Worm (Caenorhabditis elegans) whole organism, young adult: ENCODE measurements around the gene ZC477.2.

Experiments used
- Y67H2A.10 ChIP-seq: fragments of 200-800 bp; sonication (Bioruptor generic); conservative IDR thresholded peaks from 2 replicates; pipeline ENCODE4 v1.3.6; 2022; ENCODE audit warnings: missing genetic modification reagents, missing genetic modification characterization, missing compliant biosample characterization
- ama-1 ChIP-seq, 3 experiments: fragments of 150-350 bp in 1 of 3; sonication (generic microtip) in 2 of 3; optimal IDR thresholded peaks; 2 replicates each; lab custom pipeline; 2014 to 2018; ENCODE audit warnings: missing biosample characterization in 2 of 3, missing genetic modification characterization in 2 of 3, missing genetic modification reagents in 2 of 3
- chd-7 ChIP-seq: sonication (generic microtip); optimal IDR thresholded peaks from 2 replicates; lab custom pipeline; 2016; ENCODE audit warnings: mild to moderate bottlenecking, missing genetic modification characterization, moderate library complexity, missing compliant biosample characterization
- pbrm-1 ChIP-seq: fragments of 200-800 bp; sonication (Bioruptor generic); IDR thresholded peaks from 2 replicates; pipeline ENCODE4 v1.3.6; 2022; ENCODE audit warnings: missing genetic modification reagents, missing genetic modification characterization, missing compliant biosample characterization
- sdz-38 ChIP-seq: sonication (generic microtip); optimal IDR thresholded peaks from 2 replicates; lab custom pipeline; 2016; ENCODE audit warnings: missing genotype, missing genetic modification characterization, missing compliant biosample characterization

- no peak for TF ChIP-seq chd-7 (tag; lab: Kevin White, UChicago)
- TF ChIP-seq Y67H2A.10 (GFP tag; lab: Robert Waterston, UW), result no peak
- TF ChIP-seq pbrm-1, result no peak
- TF ChIP-seq sdz-38, result no peak
- TF ChIP-seq ama-1 (optimal IDR thresholded peaks at IDR 0.05; lab: Kevin White, UChicago), result no peak
- TF ChIP-seq ama-1 (GFP tag; optimal IDR thresholded peaks at IDR 0.05; lab: Kevin White, UChicago), result no peak
These were observed 43.0 kb upstream of the ZC477.2 start, which contains the start of gene Y43B11AL.1 for ce11 chrIV:7065022-7065421.
